Fruit fly (Drosophila melanogaster) whole organism, embryonic: ENCODE measurements around the gene prd1.
A peak's percentile ranks its signal among the peaks of the same experiment; 100 is the strongest.

Experiments used
- Ada2b ChIP-seq: fragments of 200-800 bp; sonication (Bioruptor generic); IDR thresholded peaks from 2 replicates; pipeline ENCODE4 v1.3.6; 2022; ENCODE audit warnings: missing biosample characterization, missing genetic modification characterization
- Atf6 ChIP-seq: fragments of 200-800 bp; sonication (Bioruptor generic); IDR thresholded peaks from 2 replicates; pipeline ENCODE4 v1.3.6; 2022; ENCODE audit warnings: missing biosample characterization, missing genetic modification characterization
- B-H2 ChIP-seq: fragments of 200-800 bp; sonication (Bioruptor generic); optimal IDR thresholded peaks from 2 replicates; lab custom pipeline; 2018; ENCODE audit warnings: missing biosample characterization, mild to moderate bottlenecking, missing genetic modification characterization
- BEAF-32 ChIP-seq: fragments of 200-800 bp; sonication (Bioruptor generic); optimal IDR thresholded peaks from 3 replicates; lab custom pipeline; 2017; ENCODE audit warnings: missing biosample characterization, missing genetic modification characterization, mild to moderate bottlenecking, moderate library complexity, missing genetic modification reagents
- BtbVII ChIP-seq: fragments of 200-800 bp; sonication (Bioruptor generic); optimal IDR thresholded peaks from 3 replicates; lab custom pipeline; 2017; ENCODE audit warnings: missing biosample characterization, mild to moderate bottlenecking, missing genetic modification characterization
- C15 ChIP-seq: fragments of 200-800 bp; sonication (Bioruptor generic); IDR thresholded peaks from 3 replicates; pipeline ENCODE4 v1.3.6; 2022; ENCODE audit warnings: missing biosample characterization, missing genetic modification characterization
- CG1024 ChIP-seq: fragments of 200-800 bp; sonication (Bioruptor generic); IDR thresholded peaks from 2 replicates; pipeline ENCODE4 v1.3.6; 2022; ENCODE audit warnings: missing biosample characterization, missing genetic modification characterization
- CG11093 ChIP-seq: fragments of 200-800 bp; sonication (Bioruptor generic); IDR thresholded peaks from 3 replicates; pipeline ENCODE4 v1.3.6; 2022; ENCODE audit warnings: missing biosample characterization, missing genetic modification characterization
- CG11723 ChIP-seq: fragments of 200-800 bp; sonication (Bioruptor generic); optimal IDR thresholded peaks from 2 replicates; lab custom pipeline; 2017; ENCODE audit warnings: missing biosample characterization, mild to moderate bottlenecking, missing genetic modification characterization
- CG13123 ChIP-seq: fragments of 200-800 bp; sonication (Bioruptor generic); optimal IDR thresholded peaks from 2 replicates; lab custom pipeline; 2016; ENCODE audit warnings: missing biosample characterization, missing genetic modification characterization
- CG13894 ChIP-seq: fragments of 200-800 bp; sonication (Bioruptor generic); optimal IDR thresholded peaks from 3 replicates; lab custom pipeline; 2018; ENCODE audit warnings: missing biosample characterization, mild to moderate bottlenecking, missing genetic modification characterization, moderate library complexity
- CG18619 ChIP-seq: fragments of 200-800 bp; sonication (Bioruptor generic); optimal IDR thresholded peaks from 3 replicates; lab custom pipeline; 2017; ENCODE audit warnings: missing biosample characterization, mild to moderate bottlenecking, missing genetic modification characterization
- CG34224 ChIP-seq: fragments of 200-800 bp; sonication (Bioruptor generic); IDR thresholded peaks from 3 replicates; pipeline ENCODE4 v1.3.6; 2022; ENCODE audit warnings: missing biosample characterization, missing genetic modification characterization; ENCODE audit not compliant: partially characterized antibody
- CG3847 ChIP-seq: fragments of 200-800 bp; sonication (Bioruptor generic); IDR thresholded peaks from 2 replicates; pipeline ENCODE4 v1.3.6; 2022; ENCODE audit warnings: missing biosample characterization, missing genetic modification characterization
- CG4707 ChIP-seq: fragments of 200-800 bp; sonication (Bioruptor generic); optimal IDR thresholded peaks from 2 replicates; lab custom pipeline; 2018; ENCODE audit warnings: missing biosample characterization, mild to moderate bottlenecking, missing genetic modification characterization, moderate library complexity
- CG7963 ChIP-seq: fragments of 200-800 bp; sonication (Bioruptor generic); IDR thresholded peaks from 3 replicates; pipeline ENCODE4 v1.3.6; 2022; ENCODE audit warnings: missing biosample characterization, missing genetic modification characterization; ENCODE audit not compliant: partially characterized antibody
- CG8478 ChIP-seq: fragments of >200 bp; optimal IDR thresholded peaks from 2 replicates; lab custom pipeline; 2018
- CG9797 ChIP-seq: fragments of 200-800 bp; sonication (Bioruptor generic); optimal IDR thresholded peaks from 3 replicates; lab custom pipeline; 2018; ENCODE audit warnings: missing biosample characterization, mild to moderate bottlenecking, missing genetic modification characterization
- CG9876 ChIP-seq: fragments of 200-800 bp; sonication (Bioruptor generic); optimal IDR thresholded peaks from 2 replicates; lab custom pipeline; 2016; ENCODE audit warnings: missing biosample characterization, missing genetic modification characterization
- D ChIP-seq, 2 experiments: fragments of 200-800 bp in 1 of 2; fragments of >200 bp in 1 of 2; sonication (Bioruptor generic) in 1 of 2; optimal IDR thresholded peaks; 2 replicates in 1 of 2; 3 replicates in 1 of 2; lab custom pipeline; 2017; ENCODE audit warnings: mild to moderate bottlenecking in 1 of 2, missing biosample characterization in 1 of 2, missing genetic modification characterization in 1 of 2, missing genetic modification reagents in 1 of 2
- Kr ChIP-seq: fragments of 200-800 bp; sonication (Bioruptor generic); optimal IDR thresholded peaks from 2 replicates; lab custom pipeline; 2017; ENCODE audit warnings: missing biosample characterization, mild to moderate bottlenecking, missing genetic modification characterization
- Neu2 ChIP-seq: fragments of 200-800 bp; sonication (Bioruptor generic); optimal IDR thresholded peaks from 3 replicates; lab custom pipeline; 2016; ENCODE audit warnings: missing biosample characterization, missing genetic modification characterization, borderline replicate concordance
- Nf-YA ChIP-seq: fragments of 200-800 bp; sonication (Bioruptor generic); IDR thresholded peaks from 2 replicates; pipeline ENCODE4 v1.3.6; 2022; ENCODE audit warnings: missing biosample characterization, missing genetic modification characterization
- Poxn ChIP-seq: fragments of 200-800 bp; sonication (Bioruptor generic); IDR thresholded peaks from 2 replicates; pipeline ENCODE4 v1.3.6; 2022; ENCODE audit warnings: missing biosample characterization, missing genetic modification characterization
- ab ChIP-seq: fragments of 200-800 bp; sonication (Bioruptor generic); optimal IDR thresholded peaks from 2 replicates; lab custom pipeline; 2016; ENCODE audit warnings: missing biosample characterization, missing genetic modification characterization
- al ChIP-seq: fragments of 200-800 bp; sonication (Bioruptor generic); IDR thresholded peaks from 2 replicates; pipeline ENCODE4 v1.3.6; 2022; ENCODE audit warnings: missing biosample characterization, missing genetic modification characterization
- bigmax ChIP-seq: fragments of 200-800 bp; sonication (Bioruptor generic); optimal IDR thresholded peaks from 2 replicates; lab custom pipeline; 2018; ENCODE audit warnings: missing biosample characterization, mild to moderate bottlenecking, missing genetic modification characterization
- dan ChIP-seq: fragments of 200-800 bp; sonication (Bioruptor generic); IDR thresholded peaks from 2 replicates; pipeline ENCODE4 v1.3.6; 2022; ENCODE audit warnings: missing biosample characterization, missing genetic modification characterization
- ewg ChIP-seq: fragments of 200-800 bp; sonication (Bioruptor generic); optimal IDR thresholded peaks from 3 replicates; lab custom pipeline; 2017; ENCODE audit warnings: mild to moderate bottlenecking, missing biosample characterization, missing genetic modification reagents, missing genetic modification characterization
- fru ChIP-seq: fragments of >200 bp; optimal IDR thresholded peaks from 2 replicates; lab custom pipeline; 2017
- fu2 ChIP-seq: fragments of 200-800 bp; sonication (Bioruptor generic); optimal IDR thresholded peaks from 2 replicates; lab custom pipeline; 2016; ENCODE audit warnings: missing biosample characterization, missing genetic modification characterization
- gcm2 ChIP-seq: fragments of 200-800 bp; sonication (Bioruptor generic); optimal IDR thresholded peaks from 2 replicates; lab custom pipeline; 2016; ENCODE audit warnings: missing biosample characterization, missing genetic modification characterization
- grn ChIP-seq: fragments of 200-800 bp; sonication (Bioruptor generic); optimal IDR thresholded peaks from 3 replicates; lab custom pipeline; 2017; ENCODE audit warnings: missing biosample characterization, missing genetic modification characterization
- hb ChIP-seq: fragments of 200-800 bp; sonication (Bioruptor generic); IDR thresholded peaks from 3 replicates; pipeline ENCODE4 v1.3.6; 2022; ENCODE audit warnings: missing biosample characterization, missing genetic modification characterization; ENCODE audit not compliant: partially characterized antibody
- insv ChIP-seq, 2 experiments: fragments of 200-800 bp; sonication (Bioruptor generic); optimal IDR thresholded peaks; 3 replicates each; lab custom pipeline; 2016 to 2018; ENCODE audit warnings: missing biosample characterization in 2 of 2, missing genetic modification characterization in 2 of 2
- inv ChIP-seq: fragments of 200-800 bp; sonication (Bioruptor generic); IDR thresholded peaks from 2 replicates; pipeline ENCODE4 v1.3.6; 2022; ENCODE audit warnings: missing biosample characterization, missing genetic modification characterization; ENCODE audit not compliant: partially characterized antibody
- lbe ChIP-seq: fragments of 200-800 bp; sonication (Bioruptor generic); optimal IDR thresholded peaks from 2 replicates; lab custom pipeline; 2016; ENCODE audit warnings: missing biosample characterization, mild to moderate bottlenecking, missing genetic modification characterization
- lola ChIP-seq, 3 experiments: fragments of >200 bp in 2 of 3; fragments of 200-800 bp in 1 of 3; sonication (Bioruptor generic) in 1 of 3; optimal IDR thresholded peaks; 2 replicates each; lab custom pipeline; 2017 to 2019; ENCODE audit warnings: missing biosample characterization in 3 of 3, missing genetic modification characterization in 3 of 3, mild to moderate bottlenecking in 1 of 3, moderate library complexity in 1 of 3
- nerfin-1 ChIP-seq: fragments of 200-800 bp; sonication (Bioruptor generic); optimal IDR thresholded peaks from 3 replicates; lab custom pipeline; 2019; ENCODE audit warnings: missing biosample characterization, mild to moderate bottlenecking, missing genetic modification characterization, moderate library complexity
- peb ChIP-seq: fragments of 200-800 bp; sonication (Bioruptor generic); IDR thresholded peaks from 2 replicates; pipeline ENCODE4 v1.3.6; 2022; ENCODE audit warnings: missing biosample characterization, missing genetic modification characterization
- run ChIP-seq: fragments of 200-800 bp; sonication (Bioruptor generic); optimal IDR thresholded peaks from 3 replicates; lab custom pipeline; 2018; ENCODE audit warnings: missing biosample characterization, mild to moderate bottlenecking, missing genetic modification characterization
- sens ChIP-seq: fragments of 200-800 bp; sonication (Bioruptor generic); peaks from one replicate; lab custom pipeline; 2016; ENCODE audit warnings: missing biosample characterization, missing genetic modification characterization
- slou ChIP-seq: fragments of 200-800 bp; sonication (Bioruptor generic); optimal IDR thresholded peaks from 3 replicates; lab custom pipeline; 2016; ENCODE audit warnings: missing biosample characterization, missing genetic modification characterization
- sqz ChIP-seq: fragments of 200-800 bp; sonication (Bioruptor generic); optimal IDR thresholded peaks from 3 replicates; lab custom pipeline; 2018; ENCODE audit warnings: missing biosample characterization, mild to moderate bottlenecking, missing genetic modification characterization
- stwl ChIP-seq: fragments of 200-800 bp; sonication (Bioruptor generic); optimal IDR thresholded peaks from 3 replicates; lab custom pipeline; 2018; ENCODE audit warnings: missing biosample characterization, mild to moderate bottlenecking, missing genetic modification characterization, moderate library complexity
- tgo ChIP-seq: fragments of 200-800 bp; sonication (Bioruptor generic); IDR thresholded peaks from 3 replicates; pipeline ENCODE4 v1.3.6; 2022; ENCODE audit warnings: missing biosample characterization, missing genetic modification characterization
- tll ChIP-seq, 2 experiments: fragments of 200-800 bp in 1 of 2; fragments of >200 bp in 1 of 2; sonication (Bioruptor generic) in 1 of 2; optimal IDR thresholded peaks; 2 replicates each; lab custom pipeline; 2017 to 2019; ENCODE audit warnings: missing biosample characterization in 2 of 2, missing genetic modification characterization in 2 of 2, mild to moderate bottlenecking in 1 of 2, moderate library complexity in 1 of 2
- ttk ChIP-seq: fragments of 200-800 bp; sonication (Bioruptor generic); IDR thresholded peaks from 2 replicates; pipeline ENCODE4 v2.1.2; 2022; ENCODE audit warnings: missing biosample characterization, missing genetic modification characterization
- vvl ChIP-seq: fragments of 200-800 bp; sonication (Bioruptor generic); IDR thresholded peaks from 2 replicates; pipeline ENCODE4 v1.3.6; 2022; ENCODE audit warnings: missing biosample characterization, missing genetic modification characterization

prd1 gene

dm6 chr3R:11760669-11761387, 26.0 kb downstream of the prd1 start (continued):
- TF ChIP-seq CG11723 (GFP tag; lab: Kevin White, UChicago) (peak; percentile 100), run (peak; percentile 99), sens (GFP tag; lab: Kevin White, UChicago) (peak; percentile 100), tll (GFP tag; optimal IDR thresholded peaks at IDR 0.05; lab: Kevin White, UChicago) (peak in 1 of 2 experiments; percentile 82), CG4707 (GFP tag; lab: Kevin White, UChicago) (peak; percentile 99), B-H2 (GFP tag; lab: Kevin White, UChicago) (peak; percentile 100), dan (GFP tag; lab: Robert Waterston, UW) (no peak), D (optimal IDR thresholded peaks at IDR 0.05; lab: Kevin White, UChicago) (peak; percentile 7), D (GFP tag; optimal IDR thresholded peaks at IDR 0.05; lab: Kevin White, UChicago) (peak; percentile 100), insv (GFP tag; optimal IDR thresholded peaks at IDR 0.05; lab: Kevin White, UChicago) (peak; percentile 89), CG13123 (peak; percentile 99), ab (peak; percentile 100), Kr (GFP tag; lab: Kevin White, UChicago) (peak; percentile 91), slou (GFP tag; lab: Kevin White, UChicago) (peak; percentile 99), ttk (no peak), vvl (no peak), CG9797 (GFP tag; lab: Kevin White, UChicago) (peak; percentile 78), BEAF-32 (GFP tag; lab: Kevin White, UChicago) (no peak), bigmax (GFP tag; lab: Kevin White, UChicago) (peak; percentile 91), lola (GFP tag; optimal IDR thresholded peaks at IDR 0.05; lab: Kevin White, UChicago) (peak in 1 of 3 experiments; percentile 100), Nf-YA (GFP tag; lab: Robert Waterston, UW) (no peak), Neu2 (GFP tag; lab: Kevin White, UChicago) (peak; percentile 99), CG13894 (tag; lab: Kevin White, UChicago) (peak; percentile 100), ewg (GFP tag; lab: Kevin White, UChicago) (peak; percentile 99), Atf6 (no peak), CG3847 (GFP tag; lab: Robert Waterston, UW) (no peak), hb (GFP tag; lab: Robert Waterston, UW) (no peak), fu2 (GFP tag; lab: Kevin White, UChicago) (peak; percentile 100), CG7963 (GFP tag; lab: Robert Waterston, UW) (no peak), peb (GFP tag; lab: Robert Waterston, UW) (no peak), CG11093 (GFP tag; lab: Robert Waterston, UW) (peak; percentile 99), fru (no peak), inv (GFP tag; lab: Robert Waterston, UW) (no peak), CG18619 (GFP tag; lab: Kevin White, UChicago) (peak; percentile 100), tgo (GFP tag; lab: Robert Waterston, UW) (no peak), sqz (GFP tag; lab: Kevin White, UChicago) (peak; percentile 100), stwl (tag; lab: Kevin White, UChicago) (peak; percentile 91), gcm2 (GFP tag; lab: Kevin White, UChicago) (peak; percentile 100), grn (peak; percentile 97), CG9876 (GFP tag; lab: Kevin White, UChicago) (peak; percentile 100), al (GFP tag; lab: Robert Waterston, UW) (no peak), Ada2b (GFP tag; lab: Robert Waterston, UW) (no peak), CG1024 (GFP tag; lab: Robert Waterston, UW) (no peak), Poxn (GFP tag; lab: Robert Waterston, UW) (no peak), C15 (no peak), lbe (GFP tag; lab: Kevin White, UChicago) (peak; percentile 99), CG8478 (lab: Kevin White, UChicago) (peak; percentile 56), CG34224 (GFP tag; lab: Robert Waterston, UW) (no peak), BtbVII (GFP tag; lab: Kevin White, UChicago) (peak; percentile 100), nerfin-1 (tag; lab: Kevin White, UChicago) (peak; percentile 99)
